Fruit fly (Drosophila melanogaster): ENCODE data around the gene CG13040.

Gene CG13040

DNA sequence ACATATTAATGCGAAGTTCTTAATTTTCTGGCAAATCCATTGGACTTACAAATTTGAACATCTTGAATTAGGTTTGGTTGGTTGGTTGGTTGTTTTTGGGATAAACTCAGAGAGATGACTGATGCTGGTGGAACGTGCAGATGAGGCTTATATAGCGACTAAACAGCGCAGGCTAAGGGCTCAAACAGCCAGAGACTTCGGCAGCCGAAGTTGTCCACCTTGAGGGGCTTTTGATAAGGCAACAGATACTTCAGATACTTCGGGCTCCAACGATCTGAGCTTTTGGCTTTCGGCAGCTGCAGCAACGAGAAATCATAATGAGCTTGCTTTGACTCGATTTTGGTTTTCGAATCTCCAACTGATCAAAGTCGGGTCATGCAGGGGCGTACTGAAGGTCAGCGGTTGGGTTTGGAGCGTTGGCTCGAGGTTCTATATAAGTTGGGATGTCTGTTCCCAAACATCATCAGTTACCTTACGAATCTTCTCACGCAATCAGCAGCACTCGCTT, 7.1 kb downstream of the CG13040 start, which contains the start of the genes CG13041 and CG13060:
TSS of gene CG13041 (minus strand) at position 128 of the 508 bp plus-strand sequence.
TSS of gene CG13060 (plus strand) at position 458 of the 508 bp plus-strand sequence.
- TF ChIP-seq Hr4 (GFP tag; optimal IDR thresholded peaks at IDR 0.05), result no peak
- TF ChIP-seq dsx (GFP tag; optimal IDR thresholded peaks at IDR 0.05; ENCODE audit: poor library complexity, severe bottlenecking), result no peak

DNA sequence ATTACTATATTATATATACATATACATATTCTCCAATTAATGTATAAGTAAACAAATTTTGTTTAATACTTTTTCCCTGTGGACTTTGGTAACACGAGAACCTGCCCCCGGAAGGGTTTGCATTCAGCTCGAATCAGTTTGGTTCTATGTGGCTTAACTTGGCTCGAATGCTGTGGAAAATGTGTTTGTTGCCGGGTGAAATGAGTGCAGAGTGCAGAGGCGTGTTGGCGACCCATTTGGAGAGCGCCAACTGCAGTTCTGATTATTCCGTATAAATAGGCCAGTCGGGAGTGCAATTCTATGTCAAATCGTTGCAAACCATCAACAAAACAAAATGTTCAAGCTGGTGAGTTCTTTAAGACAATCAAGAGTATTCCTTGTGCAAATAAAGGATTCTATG, 8.8 kb downstream of the CG13040 start, which contains the start of gene Nplp3:
TSS of gene Nplp3 (plus strand) at position 301 of the 400 bp plus-strand sequence.
- no peak for TF ChIP-seq CG32006 (GFP tag; optimal IDR thresholded peaks at IDR 0.05)

DNA sequence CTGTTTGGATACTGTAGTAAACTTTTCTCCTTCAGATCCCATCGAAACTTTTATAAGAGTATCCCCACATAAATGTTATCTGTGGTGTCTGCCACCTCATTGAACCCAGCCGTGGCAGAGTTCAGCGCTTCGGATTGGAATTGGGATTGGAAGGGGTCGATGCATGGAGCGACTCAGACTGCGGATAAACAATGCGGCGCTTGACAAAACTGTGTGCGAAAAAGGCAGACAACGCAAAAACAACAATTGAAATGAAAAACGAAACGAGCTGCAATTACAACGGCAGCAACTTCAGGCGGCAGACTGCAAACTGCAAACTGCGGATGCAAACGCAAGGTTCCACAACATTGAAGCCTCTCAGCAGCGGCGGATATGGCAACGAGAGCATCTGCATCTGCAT, 12.6 kb downstream of the CG13040 start, which contains the start of gene CG13062:
TSS of gene CG13062 (plus strand) at position 301 of the 400 bp plus-strand sequence.
- TF ChIP-seq Smox (GFP tag; optimal IDR thresholded peaks at IDR 0.05) (no peak), achi (GFP tag; optimal IDR thresholded peaks at IDR 0.05) (peak; percentile 8), svp (GFP tag) (peak; percentile 12), Hr39 (GFP tag; optimal IDR thresholded peaks at IDR 0.05) (no peak)

DNA sequence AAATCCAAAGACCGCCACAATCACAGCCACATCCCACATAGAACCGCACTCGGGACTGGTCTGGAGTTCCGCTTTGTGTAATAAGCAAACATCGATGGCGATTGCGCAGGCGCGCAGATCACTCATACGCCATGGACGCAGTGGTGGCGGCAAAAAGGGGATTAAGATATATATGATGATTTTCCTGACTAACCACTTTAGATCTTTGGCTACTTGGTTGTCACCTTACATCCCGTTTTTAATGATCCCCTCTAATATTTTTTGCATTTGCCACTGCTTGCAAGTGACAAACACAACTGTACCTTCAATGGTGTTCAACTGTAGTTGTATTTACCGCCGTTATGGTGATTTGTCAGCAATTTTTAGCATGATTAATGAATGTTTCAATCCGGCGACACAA, 16.6 kb downstream of the CG13040 start:
- TF ChIP-seq ss (GFP tag; optimal IDR thresholded peaks at IDR 0.05), result no peak
- peak; percentile 56 for TF ChIP-seq Lpt (GFP tag; optimal IDR thresholded peaks at IDR 0.05)
- no peak for TF ChIP-seq CG11902 (GFP tag; optimal IDR thresholded peaks at IDR 0.05)
- peak; percentile 37 for TF ChIP-seq CG16779 (tag; optimal IDR thresholded peaks at IDR 0.05)
- TF ChIP-seq net (GFP tag; optimal IDR thresholded peaks at IDR 0.05), result peak; percentile 29
- no peak for TF ChIP-seq Met (GFP tag; optimal IDR thresholded peaks at IDR 0.05)
- no peak for TF ChIP-seq Blimp-1 (GFP tag; optimal IDR thresholded peaks at IDR 0.05)
- TF ChIP-seq fkh (GFP tag; optimal IDR thresholded peaks at IDR 0.05), result no peak
- no peak for TF ChIP-seq Sox15 (GFP tag; optimal IDR thresholded peaks at IDR 0.05)
- no peak for TF ChIP-seq Eip93F (GFP tag; optimal IDR thresholded peaks at IDR 0.05)
- no peak for TF ChIP-seq Hr38 (GFP tag; optimal IDR thresholded peaks at IDR 0.05)
- TF ChIP-seq CG7368 (GFP tag; optimal IDR thresholded peaks at IDR 0.05), result peak; percentile 16
- peak; percentile 83 for TF ChIP-seq dac (GFP tag; optimal IDR thresholded peaks at IDR 0.05)
- peak; percentile 74 for TF ChIP-seq Eip78C (GFP tag)
- peak; percentile 10 for TF ChIP-seq Hr39 (GFP tag; optimal IDR thresholded peaks at IDR 0.05)
- TF ChIP-seq CG8632 (GFP tag; optimal IDR thresholded peaks at IDR 0.05), result no peak
- no peak for TF ChIP-seq spab (GFP tag; optimal IDR thresholded peaks at IDR 0.05)
- TF ChIP-seq CG6792 (GFP tag; optimal IDR thresholded peaks at IDR 0.05), result peak; percentile 50
- no peak for TF ChIP-seq fd59A (GFP tag; optimal IDR thresholded peaks at IDR 0.05)
- peak; percentile 47 for TF ChIP-seq CG4318 (GFP tag; optimal IDR thresholded peaks at IDR 0.05)
- TF ChIP-seq Sox14 (GFP tag; optimal IDR thresholded peaks at IDR 0.05), result peak; percentile 38
- TF ChIP-seq Ets21C (GFP tag; optimal IDR thresholded peaks at IDR 0.05), result no peak
- TF ChIP-seq CG8119 (GFP tag; IDR thresholded peaks at IDR 0.05), result peak; percentile 66
- TF ChIP-seq Smox (GFP tag; optimal IDR thresholded peaks at IDR 0.05), result no peak
- no peak for TF ChIP-seq esn (GFP tag; optimal IDR thresholded peaks at IDR 0.05)
- no peak for TF ChIP-seq vri (GFP tag; optimal IDR thresholded peaks at IDR 0.05)
- no peak for TF ChIP-seq Ets96B (tag; optimal IDR thresholded peaks at IDR 0.05)
- no peak for TF ChIP-seq topi (GFP tag; optimal IDR thresholded peaks at IDR 0.05)
- TF ChIP-seq CG3919 (GFP tag; optimal IDR thresholded peaks at IDR 0.05), result peak; percentile 52
- TF ChIP-seq pdm3 (GFP tag; optimal IDR thresholded peaks at IDR 0.05), result peak; percentile 36
- no peak for TF ChIP-seq CG34406 (GFP tag; optimal IDR thresholded peaks at IDR 0.05)
- no peak for TF ChIP-seq CG8319 (GFP tag; optimal IDR thresholded peaks at IDR 0.05)
- TF ChIP-seq CG9139 (GFP tag; optimal IDR thresholded peaks at IDR 0.05), result no peak
- no peak for TF ChIP-seq CG6808 (GFP tag; optimal IDR thresholded peaks at IDR 0.05)
- TF ChIP-seq Hr4 (GFP tag; optimal IDR thresholded peaks at IDR 0.05), result peak; percentile 77
- peak; percentile 82 for TF ChIP-seq CG15336 (GFP tag; IDR thresholded peaks at IDR 0.05)
- TF ChIP-seq svp (GFP tag), result no peak
- peak; percentile 21 for TF ChIP-seq acj6 (GFP tag; optimal IDR thresholded peaks at IDR 0.05)
- peak; percentile 51 for TF ChIP-seq OdsH (GFP tag; optimal IDR thresholded peaks at IDR 0.05)
- TF ChIP-seq Eip75B (GFP tag; optimal IDR thresholded peaks at IDR 0.05), result peak; percentile 61
- TF ChIP-seq CG11294 (GFP tag; IDR thresholded peaks at IDR 0.05), result peak; percentile 52
- no peak for TF ChIP-seq CG1621 (tag; optimal IDR thresholded peaks at IDR 0.05)
